Fruit fly (Drosophila melanogaster) whole organism, embryonic: ENCODE measurements around the gene CG32983.

ENCODE experiments used
- C15 ChIP-seq: fragments of 200-800 bp; sonication (Bioruptor generic); IDR thresholded peaks from 3 replicates; pipeline ENCODE4 v1.3.6; 2022; ENCODE audit warnings: missing biosample characterization, missing genetic modification characterization
- CG10267 ChIP-seq: fragments of 200-800 bp; sonication (Bioruptor generic); optimal IDR thresholded peaks from 2 replicates; lab custom pipeline; 2018; ENCODE audit warnings: missing biosample characterization, mild to moderate bottlenecking, missing genetic modification characterization, moderate library complexity
- CG11695 ChIP-seq: fragments of 200-800 bp; sonication (Bioruptor generic); IDR thresholded peaks from 3 replicates; pipeline ENCODE4 v1.3.6; 2022; ENCODE audit warnings: missing biosample characterization, missing genetic modification characterization
- CG12104 ChIP-seq: fragments of 200-800 bp; sonication (Bioruptor generic); optimal IDR thresholded peaks from 3 replicates; lab custom pipeline; 2016; ENCODE audit warnings: missing biosample characterization, missing genetic modification characterization
- CG15601 ChIP-seq: fragments of 200-800 bp; sonication (Bioruptor generic); optimal IDR thresholded peaks from 3 replicates; lab custom pipeline; 2019; ENCODE audit warnings: missing biosample characterization, mild to moderate bottlenecking, missing genetic modification characterization, moderate library complexity
- CG15696 ChIP-seq: fragments of 200-800 bp; sonication (Bioruptor generic); optimal IDR thresholded peaks from 2 replicates; lab custom pipeline; 2019; ENCODE audit warnings: missing biosample characterization, mild to moderate bottlenecking, missing genetic modification characterization, moderate library complexity
- CG16813 ChIP-seq: fragments of 200-800 bp; sonication (Bioruptor generic); IDR thresholded peaks from 3 replicates; pipeline ENCODE4 v1.3.6; 2022; ENCODE audit warnings: missing biosample characterization, missing genetic modification characterization; ENCODE audit not compliant: partially characterized antibody
- CG18011 ChIP-seq: fragments of 200-800 bp; sonication (Bioruptor generic); optimal IDR thresholded peaks from 2 replicates; lab custom pipeline; 2017; ENCODE audit warnings: missing biosample characterization, missing genetic modification characterization, mild to moderate bottlenecking, moderate library complexity, missing genotype
- CG18476 ChIP-seq: fragments of 200-800 bp; sonication (Bioruptor generic); optimal IDR thresholded peaks from 2 replicates; lab custom pipeline; 2016; ENCODE audit warnings: missing biosample characterization, mild to moderate bottlenecking, missing genetic modification characterization
- CG2129 ChIP-seq: fragments of 200-800 bp; sonication (Bioruptor generic); IDR thresholded peaks from 2 replicates; pipeline ENCODE4 v1.3.6; 2022; ENCODE audit warnings: missing biosample characterization, missing genetic modification characterization; ENCODE audit not compliant: partially characterized antibody
- CG30020 ChIP-seq: fragments of 200-800 bp; optimal IDR thresholded peaks from 2 replicates; lab custom pipeline; 2019; ENCODE audit warnings: missing biosample characterization, mild to moderate bottlenecking, missing genetic modification characterization, moderate library complexity
- CG31224 ChIP-seq: fragments of 200-800 bp; sonication (Bioruptor generic); IDR thresholded peaks from 2 replicates; pipeline ENCODE4 v1.3.6; 2022; ENCODE audit warnings: missing biosample characterization, missing genetic modification characterization
- CG3163 ChIP-seq: fragments of 200-800 bp; sonication (Bioruptor generic); optimal IDR thresholded peaks from 3 replicates; lab custom pipeline; 2016; ENCODE audit warnings: missing biosample characterization, missing genetic modification characterization
- CG6765 ChIP-seq: fragments of 200-800 bp; sonication (Bioruptor generic); optimal IDR thresholded peaks from 3 replicates; lab custom pipeline; 2017; ENCODE audit warnings: missing biosample characterization, mild to moderate bottlenecking, missing genetic modification characterization
- CG7271 ChIP-seq: fragments of 200-800 bp; sonication (Bioruptor generic); optimal IDR thresholded peaks from 2 replicates; lab custom pipeline; 2018; ENCODE audit warnings: missing biosample characterization, mild to moderate bottlenecking, missing genetic modification characterization, moderate library complexity
- CG7357 ChIP-seq: fragments of 200-800 bp; sonication (Bioruptor generic); IDR thresholded peaks from 3 replicates; pipeline ENCODE4 v1.3.6; 2022; ENCODE audit warnings: missing biosample characterization, missing genetic modification characterization
- Dref ChIP-seq: fragments of 200-800 bp; sonication (Bioruptor generic); IDR thresholded peaks from 2 replicates; pipeline ENCODE4 v1.3.6; 2022; ENCODE audit warnings: missing biosample characterization, missing genetic modification characterization
- Ets65A ChIP-seq: fragments of 200-800 bp; sonication (Bioruptor generic); peaks from one replicate; lab custom pipeline; 2016; ENCODE audit warnings: missing biosample characterization, missing genetic modification characterization
- HLHmδ ChIP-seq: fragments of 200-800 bp; sonication (Bioruptor generic); optimal IDR thresholded peaks from 2 replicates; lab custom pipeline; 2018; ENCODE audit warnings: missing biosample characterization, mild to moderate bottlenecking, missing genetic modification characterization, moderate library complexity
- Hr3 ChIP-seq: fragments of 200-800 bp; sonication (Bioruptor generic); optimal IDR thresholded peaks from 3 replicates; lab custom pipeline; 2016; ENCODE audit warnings: missing biosample characterization, missing genetic modification characterization
- MBD-R2 ChIP-seq: fragments of 200-800 bp; sonication (Bioruptor generic); IDR thresholded peaks from 2 replicates; pipeline ENCODE4 v1.3.6; 2022; ENCODE audit warnings: missing biosample characterization, missing genetic modification characterization
- MESR4 ChIP-seq: fragments of 200-800 bp; sonication (Bioruptor generic); optimal IDR thresholded peaks from 2 replicates; lab custom pipeline; 2018; ENCODE audit warnings: missing biosample characterization, mild to moderate bottlenecking, missing genetic modification characterization, moderate library complexity
- Mes4 ChIP-seq: fragments of 200-800 bp; sonication (Bioruptor generic); optimal IDR thresholded peaks from 2 replicates; lab custom pipeline; 2016; ENCODE audit warnings: missing biosample characterization, missing genetic modification characterization
- Oaz ChIP-seq: fragments of 200-800 bp; sonication (Bioruptor generic); IDR thresholded peaks from 2 replicates; pipeline ENCODE4 v1.3.6; 2022; ENCODE audit warnings: missing biosample characterization, missing genetic modification characterization
- Opbp ChIP-seq: fragments of 200-800 bp; sonication (Bioruptor generic); IDR thresholded peaks from 3 replicates; pipeline ENCODE4 v1.3.6; 2022; ENCODE audit warnings: missing biosample characterization, missing genetic modification characterization; ENCODE audit not compliant: partially characterized antibody
- Pdp1 ChIP-seq, 2 experiments: fragments of 200-800 bp; sonication (Bioruptor generic); optimal IDR thresholded peaks; 3 replicates each; lab custom pipeline; 2016; ENCODE audit warnings: missing biosample characterization in 2 of 2, missing genetic modification characterization in 2 of 2, mild to moderate bottlenecking in 1 of 2, moderate library complexity in 1 of 2
- Rx ChIP-seq: fragments of 200-800 bp; sonication (Bioruptor generic); IDR thresholded peaks from 2 replicates; pipeline ENCODE4 v1.3.6; 2022; ENCODE audit warnings: missing biosample characterization, missing genetic modification characterization
- Six4 ChIP-seq: fragments of 200-800 bp; sonication (Bioruptor generic); optimal IDR thresholded peaks from 2 replicates; lab custom pipeline; 2016; ENCODE audit warnings: missing biosample characterization, missing genetic modification characterization
- Xbp1 ChIP-seq: fragments of 200-800 bp; sonication (Bioruptor generic); optimal IDR thresholded peaks from 3 replicates; lab custom pipeline; 2016; ENCODE audit warnings: missing biosample characterization, mild to moderate bottlenecking, missing genetic modification characterization
- ac ChIP-seq: fragments of 200-800 bp; sonication (Bioruptor generic); optimal IDR thresholded peaks from 3 replicates; lab custom pipeline; 2017; ENCODE audit warnings: missing biosample characterization, mild to moderate bottlenecking, missing genetic modification characterization
- ara ChIP-seq: fragments of 200-800 bp; sonication (Bioruptor generic); IDR thresholded peaks from 2 replicates; pipeline ENCODE4 v1.3.6; 2022; ENCODE audit warnings: missing biosample characterization, missing genetic modification characterization
- bbx ChIP-seq: fragments of 200-800 bp; sonication (Bioruptor generic); IDR thresholded peaks from 2 replicates; pipeline ENCODE4 v1.3.6; 2022; ENCODE audit warnings: missing biosample characterization, missing genetic modification characterization; ENCODE audit not compliant: partially characterized antibody
- cad ChIP-seq: fragments of >200 bp; optimal IDR thresholded peaks from 2 replicates; lab custom pipeline; 2017; ENCODE audit warnings: missing biosample characterization, missing genetic modification characterization
- corto ChIP-seq: fragments of 200-800 bp; sonication (Bioruptor generic); optimal IDR thresholded peaks from 2 replicates; lab custom pipeline; 2016; ENCODE audit warnings: missing biosample characterization, mild to moderate bottlenecking, missing genetic modification characterization, moderate library complexity
- dan ChIP-seq: fragments of 200-800 bp; sonication (Bioruptor generic); IDR thresholded peaks from 2 replicates; pipeline ENCODE4 v1.3.6; 2022; ENCODE audit warnings: missing biosample characterization, missing genetic modification characterization
- dati ChIP-seq: fragments of 200-800 bp; sonication (Bioruptor generic); IDR thresholded peaks from 2 replicates; pipeline ENCODE4 v1.3.6; 2022; ENCODE audit warnings: missing biosample characterization, missing genetic modification characterization
- dm ChIP-seq: fragments of 200-800 bp; sonication (Bioruptor generic); optimal IDR thresholded peaks from 3 replicates; lab custom pipeline; 2016; ENCODE audit warnings: missing biosample characterization, missing genetic modification characterization
- emc ChIP-seq: fragments of 200-800 bp; sonication (Bioruptor generic); optimal IDR thresholded peaks from 2 replicates; lab custom pipeline; 2016; ENCODE audit warnings: missing biosample characterization, missing genetic modification characterization
- gce ChIP-seq: fragments of 200-800 bp; sonication (Bioruptor generic); IDR thresholded peaks from 3 replicates; pipeline ENCODE4 v1.3.6; 2022; ENCODE audit warnings: missing biosample characterization, missing genetic modification characterization
- her ChIP-seq: fragments of 200-800 bp; sonication (Bioruptor generic); optimal IDR thresholded peaks from 2 replicates; lab custom pipeline; 2016; ENCODE audit warnings: missing biosample characterization, missing genetic modification characterization
- inv ChIP-seq: fragments of 200-800 bp; sonication (Bioruptor generic); IDR thresholded peaks from 2 replicates; pipeline ENCODE4 v1.3.6; 2022; ENCODE audit warnings: missing biosample characterization, missing genetic modification characterization; ENCODE audit not compliant: partially characterized antibody
- lbe ChIP-seq: fragments of 200-800 bp; sonication (Bioruptor generic); optimal IDR thresholded peaks from 2 replicates; lab custom pipeline; 2016; ENCODE audit warnings: missing biosample characterization, mild to moderate bottlenecking, missing genetic modification characterization
- mirr ChIP-seq: fragments of 200-800 bp; sonication (Bioruptor generic); optimal IDR thresholded peaks from 3 replicates; lab custom pipeline; 2018; ENCODE audit warnings: missing biosample characterization, mild to moderate bottlenecking, missing genetic modification characterization
- nom ChIP-seq: fragments of 200-800 bp; sonication (Bioruptor generic); optimal IDR thresholded peaks from 2 replicates; lab custom pipeline; 2017; ENCODE audit warnings: missing biosample characterization, missing genetic modification characterization, mild to moderate bottlenecking, moderate library complexity, missing genetic modification reagents
- org-1 ChIP-seq: fragments of 200-800 bp; sonication (Bioruptor generic); optimal IDR thresholded peaks from 2 replicates; lab custom pipeline; 2017; ENCODE audit warnings: missing biosample characterization, missing genetic modification characterization
- pros ChIP-seq: fragments of 200-800 bp; sonication (Bioruptor generic); optimal IDR thresholded peaks from 3 replicates; lab custom pipeline; 2019; ENCODE audit warnings: missing biosample characterization, mild to moderate bottlenecking, missing genetic modification characterization, moderate library complexity
- salm ChIP-seq: fragments of 200-800 bp; sonication (Bioruptor generic); optimal IDR thresholded peaks from 2 replicates; lab custom pipeline; 2018; ENCODE audit warnings: missing biosample characterization, mild to moderate bottlenecking, missing genetic modification characterization
- sens ChIP-seq: fragments of 200-800 bp; sonication (Bioruptor generic); peaks from one replicate; lab custom pipeline; 2016; ENCODE audit warnings: missing biosample characterization, missing genetic modification characterization
- shn ChIP-seq: fragments of 200-800 bp; sonication (Bioruptor generic); optimal IDR thresholded peaks from 3 replicates; lab custom pipeline; 2016; ENCODE audit warnings: missing biosample characterization, missing genetic modification characterization
- ttk ChIP-seq: fragments of 200-800 bp; sonication (Bioruptor generic); IDR thresholded peaks from 2 replicates; pipeline ENCODE4 v2.1.2; 2022; ENCODE audit warnings: missing biosample characterization, missing genetic modification characterization
- zen ChIP-seq: fragments of 200-800 bp; sonication (Bioruptor generic); optimal IDR thresholded peaks from 3 replicates; lab custom pipeline; 2018; ENCODE audit warnings: missing biosample characterization, mild to moderate bottlenecking, missing genetic modification characterization, moderate library complexity

Gene CG32983

DNA sequence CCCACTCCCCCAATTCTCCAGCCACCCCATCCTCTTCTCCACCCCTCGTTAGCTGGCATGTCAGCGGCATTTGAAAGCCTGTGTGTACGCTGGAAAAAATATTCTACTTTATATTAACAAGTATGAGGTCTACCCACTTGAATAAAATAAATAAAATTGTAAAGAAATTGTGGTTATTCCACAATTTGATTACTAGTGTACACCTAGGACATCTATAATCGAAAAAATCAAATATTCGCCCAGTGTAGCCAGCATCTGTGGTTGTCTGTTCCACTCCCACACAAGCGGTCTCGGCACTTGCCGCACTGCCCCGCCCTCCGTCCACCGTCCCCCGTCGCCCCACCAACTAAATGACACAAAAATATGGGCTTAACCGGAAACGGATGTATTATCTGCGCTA is 4.9 kb upstream of the CG32983 start (continued):
- 0 out of 2 replicates have a peak, but pooled peaks have one; percentile 28 for TF ChIP-seq dan (GFP tag; lab: Robert Waterston, UW)
- peak in 1 of 2 experiments; percentile 53 for TF ChIP-seq Pdp1 (GFP tag; optimal IDR thresholded peaks at IDR 0.05; lab: Kevin White, UChicago)
- TF ChIP-seq ara (GFP tag; lab: Robert Waterston, UW): peak; percentile 77
- TF ChIP-seq CG3163 (GFP tag; lab: Kevin White, UChicago): no peak
- peak; percentile 90 for TF ChIP-seq sens (GFP tag; lab: Kevin White, UChicago)
- TF ChIP-seq CG7357 (GFP tag; lab: Robert Waterston, UW): peak; percentile 56; the same call in 1 of the 3 replicates
- no peak for TF ChIP-seq lbe (GFP tag; lab: Kevin White, UChicago)
- TF ChIP-seq corto (GFP tag; lab: Kevin White, UChicago): no peak
- TF ChIP-seq pros (GFP tag; lab: Kevin White, UChicago): no peak
- TF ChIP-seq CG12104: peak; percentile 52
- no peak for TF ChIP-seq C15 (GFP tag; lab: Robert Waterston, UW)
- peak; percentile 35; the same call in 1 of the 2 replicates for TF ChIP-seq MBD-R2 (GFP tag; lab: Robert Waterston, UW)
- TF ChIP-seq Dref (GFP tag; lab: Robert Waterston, UW): no peak
- peak; percentile 19 for TF ChIP-seq CG30020 (tag; lab: Kevin White, UChicago)
- peak; percentile 73 for TF ChIP-seq CG10267 (tag; lab: Kevin White, UChicago)
- no peak for TF ChIP-seq ac (GFP tag; lab: Kevin White, UChicago)
- TF ChIP-seq dati (GFP tag; lab: Robert Waterston, UW): peak; percentile 45
- TF ChIP-seq HLHmδ: peak; percentile 26
- TF ChIP-seq CG7271 (tag; lab: Kevin White, UChicago): no peak
- no peak for TF ChIP-seq CG18011 (GFP tag; lab: Kevin White, UChicago)
- TF ChIP-seq CG15696 (tag; lab: Kevin White, UChicago): peak; percentile 56
- TF ChIP-seq shn (GFP tag; lab: Kevin White, UChicago): no peak
- TF ChIP-seq CG15601 (tag; lab: Kevin White, UChicago): peak; percentile 59
- TF ChIP-seq Hr3: peak; percentile 29
- peak; percentile 46 for TF ChIP-seq CG18476 (GFP tag; lab: Kevin White, UChicago)
- peak; percentile 38; the same call in 1 of the 2 replicates for TF ChIP-seq Oaz
- no peak for TF ChIP-seq Mes4
- TF ChIP-seq mirr: no peak
- no peak for TF ChIP-seq cad (GFP tag; lab: Kevin White, UChicago)
- TF ChIP-seq zen: peak; percentile 28
- TF ChIP-seq Xbp1 (GFP tag; lab: Kevin White, UChicago): peak; percentile 70
- TF ChIP-seq dm (GFP tag; lab: Kevin White, UChicago): no peak
- peak; percentile 67 for TF ChIP-seq Six4 (GFP tag; lab: Kevin White, UChicago)
- TF ChIP-seq MESR4 (GFP tag; lab: Kevin White, UChicago): no peak
- TF ChIP-seq org-1 (GFP tag; lab: Kevin White, UChicago): peak; percentile 47
- peak; percentile 74 for TF ChIP-seq ttk (GFP tag; lab: Robert Waterston, UW)
- 0 out of 2 replicates have a peak, but pooled peaks have one; percentile 45 for TF ChIP-seq CG31224
- no peak for TF ChIP-seq her (GFP tag; lab: Kevin White, UChicago)
- TF ChIP-seq CG11695 (GFP tag; lab: Robert Waterston, UW): 0 out of 3 replicates have a peak, but pooled peaks have one; percentile 48
- no peak for TF ChIP-seq Opbp (GFP tag; lab: Robert Waterston, UW)
- TF ChIP-seq bbx: no peak
- TF ChIP-seq CG6765: no peak
- TF ChIP-seq inv (GFP tag; lab: Robert Waterston, UW): no peak
- TF ChIP-seq CG2129 (GFP tag; lab: Robert Waterston, UW): no peak
- TF ChIP-seq salm (tag; lab: Kevin White, UChicago): no peak
- no peak for TF ChIP-seq emc (GFP tag; lab: Kevin White, UChicago)
- TF ChIP-seq Rx: peak; percentile 50; the same call in 1 of the 2 replicates
- peak; percentile 93 for TF ChIP-seq Ets65A (GFP tag; lab: Kevin White, UChicago)
- TF ChIP-seq nom (GFP tag; lab: Kevin White, UChicago): no peak
- no peak for TF ChIP-seq CG16813 (GFP tag; lab: Robert Waterston, UW)
- peak; percentile 69; the same call in 2 of the 3 replicates for TF ChIP-seq gce (GFP tag; lab: Robert Waterston, UW)
